Worm (Caenorhabditis elegans): ENCODE results near the gene str-233.

- TF ChIP-seq tbx-37 (GFP tag; conservative IDR thresholded peaks at IDR 0.05) (no peak), tra-4 (tag; optimal IDR thresholded peaks at IDR 0.05) (no peak), ama-1 (optimal IDR thresholded peaks at IDR 0.05) (no peak), flt-1 (GFP tag; IDR thresholded peaks at IDR 0.05) (no peak), hmbx-1 (tag; optimal IDR thresholded peaks at IDR 0.05) (no peak), aly-1 (tag; optimal IDR thresholded peaks at IDR 0.05) (no peak), scrt-1 (GFP tag; IDR thresholded peaks at IDR 0.05) (no peak), ceh-36 (tag; optimal IDR thresholded peaks at IDR 0.05) (no peak), F13C5.2 (tag; optimal IDR thresholded peaks at IDR 0.05) (no peak), hnd-1 (tag; optimal IDR thresholded peaks at IDR 0.05) (no peak), pes-1 (GFP tag; IDR thresholded peaks at IDR 0.05) (no peak)
Measured at ce11 chrV:16058872-16059271, 49.4 kb upstream of the str-233 start, which contains the start of gene F14H3.6.

Measured in whole organism, early embryonic.